Worm (Caenorhabditis elegans) whole organism, young adult: ENCODE data around the gene F08F1.4.

Experiments
- F55B11.4 ChIP-seq: sonication (generic microtip); optimal IDR thresholded peaks from 2 replicates; lab custom pipeline; 2016; ENCODE audit warnings: missing compliant biosample characterization, missing genetic modification characterization, borderline replicate concordance; ENCODE audit not compliant: insufficient read depth
- Y53G8AR.9 ChIP-seq: fragments of 200-800 bp; sonication (Bioruptor generic); conservative IDR thresholded peaks from 2 replicates; pipeline ENCODE4 v1.3.6; 2022; ENCODE audit warnings: missing genetic modification reagents, missing genetic modification characterization, missing compliant biosample characterization
- ceh-100 ChIP-seq: fragments of 200-800 bp; sonication (Bioruptor generic); IDR thresholded peaks from 2 replicates; pipeline ENCODE4 v1.3.6; 2022; ENCODE audit warnings: missing genetic modification reagents, missing genetic modification characterization, missing compliant biosample characterization
- ceh-40 ChIP-seq: fragments of 200-800 bp; sonication (Bioruptor generic); IDR thresholded peaks from 2 replicates; pipeline ENCODE4 v1.3.6; 2022; ENCODE audit warnings: missing genetic modification characterization, missing compliant biosample characterization
- him-1 ChIP-seq: sonication (generic microtip); optimal IDR thresholded peaks from 2 replicates; lab custom pipeline; 2016; ENCODE audit warnings: missing genotype, missing genetic modification reagents, missing genetic modification characterization, missing compliant biosample characterization
- madf-8 ChIP-seq: fragments of 200-800 bp; sonication (Bioruptor generic); conservative IDR thresholded peaks from 2 replicates; pipeline ENCODE4 v1.3.6; 2022; ENCODE audit warnings: missing genetic modification reagents, missing genetic modification characterization, missing compliant biosample characterization
- nhr-80 ChIP-seq: sonication (generic microtip); optimal IDR thresholded peaks from 2 replicates; lab custom pipeline; 2016; ENCODE audit warnings: missing genetic modification characterization, missing compliant biosample characterization
- pha-4 ChIP-seq: fragments of 150-350 bp; sonication (generic microtip); optimal IDR thresholded peaks from 2 replicates; lab custom pipeline; 2014; ENCODE audit warnings: missing biosample characterization, missing genetic modification reagents, missing genetic modification characterization
- snpc-4 ChIP-seq, 5 experiments: fragments of 150-350 bp in 1 of 5; sonication (generic microtip) in 4 of 5; optimal IDR thresholded peaks; 2 replicates each; lab custom pipeline; 2014 to 2018; ENCODE audit warnings: missing genetic modification characterization in 5 of 5, missing biosample characterization in 3 of 5, antibody characterized with exemption in 2 of 5, mild to moderate bottlenecking in 2 of 5, missing compliant biosample characterization in 2 of 5, missing genotype in 2 of 5, moderate library complexity in 2 of 5, missing genetic modification reagents in 1 of 5
- sptf-2 ChIP-seq: fragments of 200-800 bp; sonication (Bioruptor generic); optimal IDR thresholded peaks from 2 replicates; lab custom pipeline; 2018; ENCODE audit warnings: mild to moderate bottlenecking, missing genetic modification characterization, missing compliant biosample characterization
- ztf-25 ChIP-seq: fragments of 200-800 bp; sonication (Bioruptor generic); IDR thresholded peaks from 2 replicates; pipeline ENCODE4 v1.3.6; 2022; ENCODE audit warnings: missing genetic modification reagents, missing genetic modification characterization, missing compliant biosample characterization
- ztf-6 ChIP-seq: fragments of 200-800 bp; sonication (Bioruptor generic); IDR thresholded peaks from 2 replicates; pipeline ENCODE4 v1.3.6; 2022; ENCODE audit warnings: missing genetic modification reagents, missing genetic modification characterization, missing compliant biosample characterization

DNA sequence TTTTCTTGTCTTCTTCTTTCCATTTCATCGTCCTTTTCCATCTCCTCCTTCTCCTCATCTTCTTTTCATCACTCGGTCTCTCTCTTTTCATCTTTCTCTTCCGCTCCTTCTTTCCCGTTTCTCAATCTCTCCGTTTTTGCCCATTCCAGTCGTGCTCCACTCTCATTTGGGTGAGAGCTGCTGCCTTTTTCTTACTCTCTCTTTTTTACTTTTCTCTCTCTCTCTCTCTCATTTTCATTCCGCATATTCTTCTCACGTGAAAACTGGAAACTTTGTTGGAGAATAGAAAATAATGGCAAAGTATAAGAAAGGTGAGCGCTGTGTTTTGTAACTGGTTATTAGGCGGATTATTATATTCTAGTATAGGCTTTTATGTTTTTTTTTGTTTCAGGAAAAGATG is 34.9 kb upstream of the F08F1.4 start, which contains the start of gene tbc-18:
- no peak for TF ChIP-seq sptf-2 (GFP tag; lab: Kevin White, UChicago)
- TF ChIP-seq him-1 (tag; lab: Kevin White, UChicago): no peak
- no peak for TF ChIP-seq ceh-40
- TF ChIP-seq madf-8: no peak
- TF ChIP-seq ztf-25: no peak
- TF ChIP-seq ceh-100: no peak
- no peak for TF ChIP-seq F55B11.4 (tag; lab: Kevin White, UChicago)
- TF ChIP-seq Y53G8AR.9 (GFP tag; lab: Robert Waterston, UW): no peak
- TF ChIP-seq pha-4 (tag; lab: Kevin White, UChicago): no peak
- TF ChIP-seq snpc-4 (GFP tag; optimal IDR thresholded peaks at IDR 0.05; lab: Kevin White, UChicago): no peak
- TF ChIP-seq snpc-4 (tag; optimal IDR thresholded peaks at IDR 0.05; lab: Kevin White, UChicago): no peak
- no peak for TF ChIP-seq ztf-6
- peak; percentile 12 for TF ChIP-seq nhr-80 (tag; lab: Kevin White, UChicago)
